Worm (Caenorhabditis elegans): ENCODE results near the gene pigq-1.
A peak's percentile ranks its signal among the peaks of the same experiment; 100 is the strongest.

Gene pigq-1

DNA sequence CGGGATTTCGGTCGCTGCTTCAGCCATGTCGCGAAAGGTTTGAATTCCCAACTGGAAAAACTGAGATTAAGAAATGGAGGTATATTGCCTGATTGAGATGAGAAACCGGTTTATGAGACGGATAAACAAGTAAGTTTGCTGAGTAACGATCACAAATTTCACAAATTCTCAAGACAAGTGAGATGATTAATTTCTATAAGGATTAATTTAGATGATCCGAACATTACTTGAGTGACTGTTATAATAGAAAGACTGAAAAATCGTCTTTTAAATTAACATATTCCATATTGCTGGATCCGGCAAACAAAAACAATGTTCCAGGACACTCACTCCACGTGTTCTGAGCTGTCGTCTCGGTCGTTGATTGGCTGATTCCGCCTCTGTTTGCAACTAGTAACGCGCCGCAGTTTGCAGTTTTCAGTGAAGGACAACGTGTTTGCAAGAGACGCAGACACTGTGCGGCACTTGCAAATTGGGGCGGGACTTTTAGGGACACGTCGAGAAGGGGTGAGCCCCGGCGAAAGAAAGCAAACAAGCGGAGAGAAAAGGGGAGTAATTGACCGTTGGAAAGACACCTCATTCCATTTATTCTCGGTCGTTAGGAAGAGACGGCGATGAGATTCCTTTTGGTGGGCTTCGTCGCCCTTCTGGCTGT is 28.1 kb downstream of the pigq-1 start, which contains the start of the genes imp-2 and enpl-1 (continued):
- TF ChIP-seq vab-7 (GFP tag; IDR thresholded peaks at IDR 0.05): peak; percentile 67
- peak; percentile 93 for TF ChIP-seq dve-1 (tag; optimal IDR thresholded peaks at IDR 0.05; ENCODE audit: insufficient read depth)
- peak; percentile 85 for TF ChIP-seq fkh-10 (GFP tag; optimal IDR thresholded peaks at IDR 0.05)
- no peak for TF ChIP-seq aly-2 (tag; optimal IDR thresholded peaks at IDR 0.05)
- peak in 1 of 2 experiments; percentile 96 for TF ChIP-seq unc-62 (GFP tag; optimal IDR thresholded peaks at IDR 0.05 in 1 of 2)
- TF ChIP-seq unc-62 (tag; optimal IDR thresholded peaks at IDR 0.05): no peak
- TF ChIP-seq hlh-30 (tag; optimal IDR thresholded peaks at IDR 0.05; ENCODE audit: insufficient read depth): peak; percentile 92
- TF ChIP-seq lin-13 (GFP tag; optimal IDR thresholded peaks at IDR 0.05): peak; percentile 83
- no peak for TF ChIP-seq skn-1 (tag; optimal IDR thresholded peaks at IDR 0.05)
- peak; percentile 69; the same call in 1 of the 2 replicates for TF ChIP-seq php-3 (GFP tag; IDR thresholded peaks at IDR 0.05)
- TF ChIP-seq sdz-12 (GFP tag; optimal IDR thresholded peaks at IDR 0.05): no peak
- TF ChIP-seq lin-15B (tag; optimal IDR thresholded peaks at IDR 0.05): no peak
- TF ChIP-seq R02D3.7 (tag; optimal IDR thresholded peaks at IDR 0.05): no peak
- no peak for TF ChIP-seq ceh-32 (tag; optimal IDR thresholded peaks at IDR 0.05; ENCODE audit: poor library complexity)
- TF ChIP-seq ces-1 (GFP tag; optimal IDR thresholded peaks at IDR 0.05): no peak
- no peak for TF ChIP-seq Y5F2A.4 (GFP tag; optimal IDR thresholded peaks at IDR 0.05)
- peak; percentile 73 for TF ChIP-seq nhr-28 (tag; optimal IDR thresholded peaks at IDR 0.05)
- no peak for TF ChIP-seq zip-11 (GFP tag; IDR thresholded peaks at IDR 0.05)

DNA sequence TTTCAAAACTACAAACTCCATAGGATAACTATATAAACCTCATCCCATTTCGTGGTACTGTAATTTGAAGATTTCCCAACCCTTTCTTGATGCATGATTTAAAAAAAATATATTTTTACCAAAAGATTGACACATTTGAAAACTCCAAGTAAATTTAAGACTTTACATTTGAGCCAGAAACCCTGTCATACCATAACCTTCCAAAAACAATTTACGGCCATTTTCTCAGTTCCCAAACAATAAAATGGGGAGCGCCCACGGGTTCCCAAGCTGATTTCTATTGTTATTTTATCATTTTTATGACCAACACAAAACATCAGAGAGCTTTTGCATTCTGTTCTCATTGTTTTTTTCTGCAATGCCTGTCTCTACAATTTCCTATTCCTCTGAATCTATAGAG is 34.4 kb downstream of the pigq-1 start, which contains the start of gene clc-9:
clc-9 (plus strand) TSS at position 301 of the 400 bp plus-strand sequence.
- TF ChIP-seq ceh-62 (tag; optimal IDR thresholded peaks at IDR 0.05) (no peak), lin-13 (GFP tag; optimal IDR thresholded peaks at IDR 0.05) (no peak), egl-27 (tag; optimal IDR thresholded peaks at IDR 0.05) (no peak), rbr-2 (tag; optimal IDR thresholded peaks at IDR 0.05) (no peak), pha-4 (GFP tag; IDR thresholded peaks at IDR 0.05) (no peak), pha-4 (tag; optimal IDR thresholded peaks at IDR 0.05) (no peak), daf-19 (GFP tag; conservative IDR thresholded peaks at IDR 0.05) (no peak), arid-1 (GFP tag; conservative IDR thresholded peaks at IDR 0.05) (no peak), mxl-3 (GFP tag; optimal IDR thresholded peaks at IDR 0.05) (no peak), mxl-2 (GFP tag; conservative IDR thresholded peaks at IDR 0.05) (no peak), lir-3 (tag; optimal IDR thresholded peaks at IDR 0.05) (no peak), F37D6.2 (tag; optimal IDR thresholded peaks at IDR 0.05) (no peak), mdl-1 (tag; optimal IDR thresholded peaks at IDR 0.05) (no peak)

DNA sequence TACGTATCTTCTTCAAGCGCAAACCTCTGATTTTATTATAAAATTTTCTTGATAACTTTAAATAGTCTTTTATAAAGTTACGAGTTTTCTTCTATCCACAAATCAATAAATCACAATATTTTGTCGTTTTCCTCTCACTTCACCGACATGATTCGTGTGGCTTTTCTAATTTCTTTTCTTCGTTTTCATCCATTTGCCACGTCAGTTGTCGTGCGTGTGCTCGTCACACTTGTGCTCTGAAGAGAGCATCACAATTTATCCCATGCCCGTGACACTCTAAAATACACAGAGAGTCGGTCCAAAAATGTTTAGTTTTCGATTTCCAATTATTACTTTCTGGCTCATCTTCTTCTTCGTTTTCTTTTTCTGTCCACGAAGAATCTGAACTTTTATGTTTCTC is 35.1 kb downstream of the pigq-1 start:
- TF ChIP-seq hlh-30 (tag; optimal IDR thresholded peaks at IDR 0.05; ENCODE audit: insufficient read depth): peak; percentile 36
- TF ChIP-seq hif-1 (tag; optimal IDR thresholded peaks at IDR 0.05): no peak

DNA sequence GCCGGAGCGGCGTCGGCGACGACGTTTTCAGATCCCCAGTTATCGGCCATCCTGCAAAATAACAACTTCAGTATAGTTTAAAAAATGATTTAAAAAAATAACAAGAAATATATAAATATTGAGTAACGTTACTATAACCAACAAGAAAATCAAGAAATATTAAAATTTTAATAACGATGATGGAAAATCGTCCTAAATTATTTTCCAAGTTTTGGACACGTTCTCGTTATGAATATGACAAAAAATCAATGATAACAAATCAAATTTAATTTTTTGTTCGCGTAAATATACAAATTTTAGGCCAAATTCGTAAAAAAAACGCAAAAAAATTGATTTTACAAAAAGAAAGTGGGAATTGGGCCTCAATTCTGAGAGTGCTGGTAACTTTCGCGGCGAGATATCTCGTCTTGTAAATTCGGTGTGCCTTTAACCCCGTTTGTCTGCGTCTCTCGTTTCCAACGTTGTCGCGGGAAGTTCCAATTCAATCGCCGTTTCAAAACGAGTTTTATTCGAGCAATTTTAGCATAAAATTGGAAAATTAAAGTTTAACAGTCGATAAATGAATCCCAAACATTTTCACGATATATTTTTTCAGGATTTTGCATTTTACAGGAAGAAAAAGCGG is 35.9 kb downstream of the pigq-1 start, which contains the start of gene rps-5:
rps-5 (minus strand) TSS at position 51 of the 625 bp plus-strand sequence.
- TF ChIP-seq daf-16 (GFP tag; optimal IDR thresholded peaks at IDR 0.05) (no peak), daf-16 (tag; optimal IDR thresholded peaks at IDR 0.05) (no peak), snpc-1.2 (GFP tag; IDR thresholded peaks at IDR 0.05) (peak; percentile 50; the same call in 1 of the 2 replicates), nhr-42 (GFP tag; IDR thresholded peaks at IDR 0.05) (no peak), lin-29 (GFP tag; IDR thresholded peaks at IDR 0.05) (no peak), zag-1 (tag; optimal IDR thresholded peaks at IDR 0.05) (no peak), unc-62 (GFP tag; optimal IDR thresholded peaks at IDR 0.05 in 1 of 2) (peak in 1 of 2 experiments; percentile 87), unc-62 (tag; optimal IDR thresholded peaks at IDR 0.05) (no peak), rbr-2 (tag; optimal IDR thresholded peaks at IDR 0.05) (no peak), attf-4 (tag; optimal IDR thresholded peaks at IDR 0.05) (no peak), lir-3 (tag; optimal IDR thresholded peaks at IDR 0.05) (no peak), ceh-20 (GFP tag; IDR thresholded peaks at IDR 0.05) (no peak), hlh-30 (tag; optimal IDR thresholded peaks at IDR 0.05; ENCODE audit: insufficient read depth) (peak; percentile 43), spr-1 (tag; optimal IDR thresholded peaks at IDR 0.05) (no peak), ZK546.5 (tag; optimal IDR thresholded peaks at IDR 0.05) (no peak), ces-1 (GFP tag; optimal IDR thresholded peaks at IDR 0.05) (no peak), nhr-11 (tag; optimal IDR thresholded peaks at IDR 0.05) (peak; percentile 22), mdl-1 (tag; optimal IDR thresholded peaks at IDR 0.05) (no peak), ceh-62 (tag; optimal IDR thresholded peaks at IDR 0.05) (no peak), vab-7 (GFP tag; IDR thresholded peaks at IDR 0.05) (no peak), dmd-9 (GFP tag; IDR thresholded peaks at IDR 0.05) (no peak), lin-39 (tag; optimal IDR thresholded peaks at IDR 0.05) (no peak)
